Fruit fly (Drosophila melanogaster) whole organism, prepupa: ENCODE data around the gene CG43373.

ENCODE experiments used
- CG10631 ChIP-seq: fragments of 200-800 bp; sonication (Bioruptor generic); optimal IDR thresholded peaks from 2 replicates; lab custom pipeline; 2016; ENCODE audit warnings: missing biosample characterization, missing genetic modification characterization
- CG6792 ChIP-seq: fragments of 200-800 bp; sonication (Bioruptor generic); optimal IDR thresholded peaks from 3 replicates; lab custom pipeline; 2016; ENCODE audit warnings: missing biosample characterization, missing genetic modification characterization
- Eip78C ChIP-seq: fragments of 200-800 bp; sonication (Bioruptor generic); peaks from one replicate; lab custom pipeline; 2016; ENCODE audit warnings: missing biosample characterization, missing genetic modification characterization
- svp ChIP-seq: fragments of 200-800 bp; sonication (Bioruptor generic); peaks from one replicate; lab custom pipeline; 2016; ENCODE audit warnings: missing biosample characterization, missing genetic modification characterization

- no peak for TF ChIP-seq svp
- peak; percentile 53 for TF ChIP-seq CG10631 (GFP tag; lab: Kevin White, UChicago)
- peak; percentile 80 for TF ChIP-seq Eip78C (GFP tag; lab: Kevin White, UChicago)
- TF ChIP-seq CG6792 = peak; percentile 2
Observed at dm6 chr3L:16463846-16464245, 79.3 kb downstream of the CG43373 start.
